Fruit fly (Drosophila melanogaster) whole organism, embryonic: ENCODE data around the gene Exo70.
A peak's percentile ranks its signal among the peaks of the same experiment; 100 is the strongest.

Experiments used
- Antp ChIP-seq: fragments of 200-800 bp; sonication (Bioruptor generic); optimal IDR thresholded peaks from 3 replicates; lab custom pipeline; 2016; ENCODE audit warnings: missing biosample characterization, missing genetic modification characterization
- Atf6 ChIP-seq: fragments of 200-800 bp; sonication (Bioruptor generic); IDR thresholded peaks from 2 replicates; pipeline ENCODE4 v1.3.6; 2022; ENCODE audit warnings: missing biosample characterization, missing genetic modification characterization
- Bgb ChIP-seq: fragments of 200-800 bp; sonication (Bioruptor generic); IDR thresholded peaks from 2 replicates; pipeline ENCODE4 v1.3.6; 2022; ENCODE audit warnings: missing biosample characterization, missing genetic modification characterization; ENCODE audit not compliant: partially characterized antibody
- Blimp-1 ChIP-seq: fragments of 200-800 bp; sonication (Bioruptor generic); optimal IDR thresholded peaks from 3 replicates; lab custom pipeline; 2018; ENCODE audit warnings: missing biosample characterization, missing genetic modification characterization, mild to moderate bottlenecking, moderate library complexity, missing genetic modification reagents
- C15 ChIP-seq: fragments of 200-800 bp; sonication (Bioruptor generic); IDR thresholded peaks from 3 replicates; pipeline ENCODE4 v1.3.6; 2022; ENCODE audit warnings: missing biosample characterization, missing genetic modification characterization
- CG10147 ChIP-seq: fragments of 200-800 bp; sonication (Bioruptor generic); optimal IDR thresholded peaks from 2 replicates; lab custom pipeline; 2019; ENCODE audit warnings: missing biosample characterization, mild to moderate bottlenecking, missing genetic modification characterization, moderate library complexity
- CG10274 ChIP-seq: fragments of 200-800 bp; sonication (Bioruptor generic); optimal IDR thresholded peaks from 3 replicates; lab custom pipeline; 2017; ENCODE audit warnings: missing biosample characterization, mild to moderate bottlenecking, missing genetic modification characterization
- CG11247 ChIP-seq: fragments of 200-800 bp; sonication (Bioruptor generic); IDR thresholded peaks from 2 replicates; pipeline ENCODE4 v1.3.6; 2022; ENCODE audit warnings: missing biosample characterization, missing genetic modification characterization
- CG15011 ChIP-seq: fragments of 200-800 bp; sonication (Bioruptor generic); optimal IDR thresholded peaks from 3 replicates; lab custom pipeline; 2018; ENCODE audit warnings: missing biosample characterization, mild to moderate bottlenecking, missing genetic modification characterization
- CG16863 ChIP-seq: fragments of 200-800 bp; sonication (Bioruptor generic); optimal IDR thresholded peaks from 3 replicates; lab custom pipeline; 2016; ENCODE audit warnings: missing biosample characterization, missing genetic modification characterization
- CG18764 ChIP-seq: fragments of 200-800 bp; sonication (Bioruptor generic); optimal IDR thresholded peaks from 3 replicates; lab custom pipeline; 2016; ENCODE audit warnings: missing biosample characterization, missing genetic modification characterization
- CG31224 ChIP-seq: fragments of 200-800 bp; sonication (Bioruptor generic); IDR thresholded peaks from 2 replicates; pipeline ENCODE4 v1.3.6; 2022; ENCODE audit warnings: missing biosample characterization, missing genetic modification characterization
- CG34224 ChIP-seq: fragments of 200-800 bp; sonication (Bioruptor generic); IDR thresholded peaks from 3 replicates; pipeline ENCODE4 v1.3.6; 2022; ENCODE audit warnings: missing biosample characterization, missing genetic modification characterization; ENCODE audit not compliant: partially characterized antibody
- CG4820 ChIP-seq: fragments of 200-800 bp; sonication (Bioruptor generic); optimal IDR thresholded peaks from 3 replicates; lab custom pipeline; 2016; ENCODE audit warnings: missing biosample characterization, missing genetic modification characterization
- CG5180 ChIP-seq: fragments of 200-800 bp; sonication (Bioruptor generic); optimal IDR thresholded peaks from 3 replicates; lab custom pipeline; 2017; ENCODE audit warnings: missing biosample characterization, missing genetic modification characterization, mild to moderate bottlenecking, moderate library complexity, missing genetic modification reagents
- CG7357 ChIP-seq: fragments of 200-800 bp; sonication (Bioruptor generic); IDR thresholded peaks from 3 replicates; pipeline ENCODE4 v1.3.6; 2022; ENCODE audit warnings: missing biosample characterization, missing genetic modification characterization
- CG7372 ChIP-seq: fragments of 200-800 bp; sonication (Bioruptor generic); IDR thresholded peaks from 2 replicates; pipeline ENCODE4 v1.3.6; 2022; ENCODE audit warnings: missing biosample characterization, missing genetic modification characterization
- CG7745 ChIP-seq: fragments of 200-800 bp; sonication (Bioruptor generic); optimal IDR thresholded peaks from 2 replicates; lab custom pipeline; 2018; ENCODE audit warnings: missing biosample characterization, mild to moderate bottlenecking, missing genetic modification characterization, moderate library complexity
- CG7839 ChIP-seq: fragments of 200-800 bp; sonication (Bioruptor generic); optimal IDR thresholded peaks from 3 replicates; lab custom pipeline; 2018; ENCODE audit warnings: missing biosample characterization, mild to moderate bottlenecking, missing genetic modification characterization, moderate library complexity
- CG8765 ChIP-seq: fragments of 200-800 bp; sonication (Bioruptor generic); IDR thresholded peaks from 2 replicates; pipeline ENCODE4 v1.3.6; 2022; ENCODE audit warnings: missing biosample characterization, missing genetic modification characterization
- Deaf1 ChIP-seq: fragments of 200-800 bp; optimal IDR thresholded peaks from 3 replicates; lab custom pipeline; 2019; ENCODE audit warnings: missing biosample characterization, mild to moderate bottlenecking, missing genetic modification characterization, moderate library complexity
- Doc2 ChIP-seq: fragments of 200-800 bp; sonication (Bioruptor generic); IDR thresholded peaks from 2 replicates; pipeline ENCODE4 v1.3.6; 2022; ENCODE audit warnings: missing biosample characterization, missing genetic modification characterization
- Dp ChIP-seq: fragments of 200-800 bp; sonication (Bioruptor generic); optimal IDR thresholded peaks from 2 replicates; lab custom pipeline; 2018; ENCODE audit warnings: missing biosample characterization, mild to moderate bottlenecking, missing genetic modification characterization, moderate library complexity
- Elba2 ChIP-seq: fragments of 200-800 bp; sonication (Bioruptor generic); optimal IDR thresholded peaks from 3 replicates; lab custom pipeline; 2016; ENCODE audit warnings: missing biosample characterization, missing genetic modification characterization
- Ets65A ChIP-seq: fragments of 200-800 bp; sonication (Bioruptor generic); peaks from one replicate; lab custom pipeline; 2016; ENCODE audit warnings: missing biosample characterization, missing genetic modification characterization
- Ets97D ChIP-seq: fragments of 200-800 bp; sonication (Bioruptor generic); optimal IDR thresholded peaks from 3 replicates; lab custom pipeline; 2016; ENCODE audit warnings: missing biosample characterization, missing genetic modification characterization
- GATAe ChIP-seq: fragments of 200-800 bp; sonication (Bioruptor generic); conservative IDR thresholded peaks from 2 replicates; pipeline ENCODE4 v1.3.6; 2022; ENCODE audit warnings: missing biosample characterization, missing genetic modification characterization
- Gug ChIP-seq: fragments of 200-800 bp; sonication (Bioruptor generic); IDR thresholded peaks from 4 replicates; pipeline ENCODE4 v1.3.6; 2022; ENCODE audit warnings: missing biosample characterization, missing genetic modification characterization
- HLH3B ChIP-seq: fragments of 200-800 bp; sonication (Bioruptor generic); IDR thresholded peaks from 2 replicates; pipeline ENCODE4 v1.3.6; 2022; ENCODE audit warnings: missing biosample characterization, missing genetic modification characterization
- Jarid2 ChIP-seq: fragments of 200-800 bp; sonication (Bioruptor generic); optimal IDR thresholded peaks from 3 replicates; lab custom pipeline; 2017; ENCODE audit warnings: mild to moderate bottlenecking, missing biosample characterization, missing genetic modification reagents, missing genetic modification characterization
- Myb ChIP-seq: fragments of 200-800 bp; sonication (Bioruptor generic); optimal IDR thresholded peaks from 2 replicates; lab custom pipeline; 2016; ENCODE audit warnings: missing biosample characterization, missing genetic modification characterization
- Ptx1 ChIP-seq: fragments of 200-800 bp; sonication (Bioruptor generic); IDR thresholded peaks from 2 replicates; pipeline ENCODE4 v1.3.6; 2022; ENCODE audit warnings: missing biosample characterization, missing genetic modification characterization
- Sox102F ChIP-seq: fragments of 200-800 bp; sonication (Bioruptor generic); optimal IDR thresholded peaks from 2 replicates; lab custom pipeline; 2018; ENCODE audit warnings: missing biosample characterization, mild to moderate bottlenecking, missing genetic modification characterization, moderate library complexity
- Taf1 ChIP-seq: fragments of 200-800 bp; sonication (Bioruptor generic); IDR thresholded peaks from 2 replicates; pipeline ENCODE4 v1.3.6; 2022; ENCODE audit warnings: missing biosample characterization, missing genetic modification characterization
- Trl ChIP-seq, 3 experiments: fragments of >200 bp in 2 of 3; fragments of 200-800 bp in 1 of 3; sonication (Bioruptor generic) in 1 of 3; optimal IDR thresholded peaks; 2 replicates in 1 of 3; 3 replicates in 2 of 3; lab custom pipeline; 2016 to 2017; ENCODE audit warnings: missing biosample characterization in 1 of 3, missing genetic modification characterization in 1 of 3
- Usf ChIP-seq: fragments of 200-800 bp; sonication (Bioruptor generic); optimal IDR thresholded peaks from 2 replicates; lab custom pipeline; 2017; ENCODE audit warnings: missing genotype, missing biosample characterization, missing genetic modification characterization
- ab ChIP-seq: fragments of 200-800 bp; sonication (Bioruptor generic); optimal IDR thresholded peaks from 2 replicates; lab custom pipeline; 2016; ENCODE audit warnings: missing biosample characterization, missing genetic modification characterization
- dimm ChIP-seq: fragments of 200-800 bp; sonication (Bioruptor generic); IDR thresholded peaks from 2 replicates; pipeline ENCODE4 v1.3.6; 2022; ENCODE audit warnings: missing biosample characterization, missing genetic modification characterization
- dmrt11E ChIP-seq: fragments of 200-800 bp; sonication (Bioruptor generic); optimal IDR thresholded peaks from 3 replicates; lab custom pipeline; 2018; ENCODE audit warnings: missing biosample characterization, mild to moderate bottlenecking, missing genetic modification characterization, moderate library complexity
- fd96Cb ChIP-seq: fragments of 200-800 bp; sonication (Bioruptor generic); optimal IDR thresholded peaks from 2 replicates; lab custom pipeline; 2018; ENCODE audit warnings: missing biosample characterization, mild to moderate bottlenecking, missing genetic modification characterization, moderate library complexity
- her ChIP-seq: fragments of 200-800 bp; sonication (Bioruptor generic); optimal IDR thresholded peaks from 2 replicates; lab custom pipeline; 2016; ENCODE audit warnings: missing biosample characterization, missing genetic modification characterization
- jigr1 ChIP-seq: fragments of 200-800 bp; sonication (Bioruptor generic); IDR thresholded peaks from 3 replicates; pipeline ENCODE4 v1.3.6; 2022; ENCODE audit warnings: missing biosample characterization, missing genetic modification characterization
- lov ChIP-seq, 2 experiments: fragments of 200-800 bp in 1 of 2; fragments of >200 bp in 1 of 2; sonication (Bioruptor generic) in 1 of 2; IDR thresholded peaks in 1 of 2; optimal IDR thresholded peaks in 1 of 2; 2 replicates in 1 of 2; 3 replicates in 1 of 2; pipeline versions ENCODE4 v1.3.6 to Lab custom; 2017 to 2022; ENCODE audit warnings: missing biosample characterization in 1 of 2, missing genetic modification characterization in 1 of 2
- peb ChIP-seq: fragments of 200-800 bp; sonication (Bioruptor generic); IDR thresholded peaks from 2 replicates; pipeline ENCODE4 v1.3.6; 2022; ENCODE audit warnings: missing biosample characterization, missing genetic modification characterization
- run ChIP-seq: fragments of 200-800 bp; sonication (Bioruptor generic); optimal IDR thresholded peaks from 3 replicates; lab custom pipeline; 2018; ENCODE audit warnings: missing biosample characterization, mild to moderate bottlenecking, missing genetic modification characterization
- ttk ChIP-seq: fragments of 200-800 bp; sonication (Bioruptor generic); IDR thresholded peaks from 2 replicates; pipeline ENCODE4 v2.1.2; 2022; ENCODE audit warnings: missing biosample characterization, missing genetic modification characterization
- tx ChIP-seq: fragments of 200-800 bp; sonication (Bioruptor generic); optimal IDR thresholded peaks from 2 replicates; lab custom pipeline; 2016; ENCODE audit warnings: missing biosample characterization, missing genetic modification characterization
- unc-4 ChIP-seq: fragments of 200-800 bp; sonication (Bioruptor generic); IDR thresholded peaks from 2 replicates; pipeline ENCODE4 v1.3.6; 2022; ENCODE audit warnings: missing biosample characterization, missing genetic modification characterization; ENCODE audit not compliant: partially characterized antibody
- wdn ChIP-seq: fragments of 200-800 bp; sonication (Bioruptor generic); IDR thresholded peaks from 2 replicates; pipeline ENCODE4 v1.3.6; 2022; ENCODE audit warnings: missing biosample characterization, missing genetic modification characterization
- z ChIP-seq: fragments of 200-800 bp; sonication (Bioruptor generic); IDR thresholded peaks from 3 replicates; pipeline ENCODE4 v1.3.6; 2022; ENCODE audit warnings: missing biosample characterization, missing genetic modification characterization

The Exo70 gene

DNA sequence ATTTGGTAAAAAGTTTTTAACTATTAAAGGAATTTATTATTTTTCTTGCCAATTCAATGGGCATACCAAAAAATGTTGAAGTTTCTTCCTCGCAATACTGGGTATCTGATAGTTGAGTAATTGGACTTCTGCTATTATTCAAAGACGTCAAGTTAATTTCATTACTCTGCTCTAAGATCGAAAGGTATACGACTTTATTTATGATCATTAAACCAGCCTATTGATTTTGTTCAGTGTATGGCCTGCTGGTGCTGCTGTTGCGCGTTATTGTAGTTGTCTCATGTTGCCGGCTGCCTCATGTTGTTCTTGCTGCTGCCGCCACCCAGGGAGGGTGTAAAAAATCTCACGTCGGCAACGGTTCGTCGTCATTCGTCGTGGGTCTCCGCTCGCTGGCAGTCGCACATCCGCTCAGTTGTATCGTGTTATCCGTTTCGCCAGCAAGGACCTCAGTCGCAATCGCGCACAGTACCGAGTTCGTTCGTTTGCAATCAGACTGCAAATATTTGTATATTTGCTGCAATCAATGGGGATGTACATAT lies 16.0 kb upstream of the Exo70 start, which contains the start of gene CG7120 (continued):
- peak; percentile 15 for TF ChIP-seq CG5180 (GFP tag; lab: Kevin White, UChicago)
- TF ChIP-seq Ptx1 (GFP tag; lab: Robert Waterston, UW): 0 out of 2 replicates have a peak, but pooled peaks have one; percentile 13
- no peak for TF ChIP-seq GATAe (GFP tag; lab: Robert Waterston, UW)
- no peak for TF ChIP-seq Ets65A (GFP tag; lab: Kevin White, UChicago)
- TF ChIP-seq CG7357 (GFP tag; lab: Robert Waterston, UW): no peak
- TF ChIP-seq Trl (optimal IDR thresholded peaks at IDR 0.05; lab: Kevin White, UChicago): no peak
- TF ChIP-seq Trl (GFP tag; optimal IDR thresholded peaks at IDR 0.05; lab: Kevin White, UChicago): no peak
- no peak for TF ChIP-seq Atf6 (GFP tag; lab: Robert Waterston, UW)
- peak; percentile 59 for TF ChIP-seq Sox102F (GFP tag; lab: Kevin White, UChicago)
- no peak for TF ChIP-seq Ets97D (GFP tag; lab: Kevin White, UChicago)
- no peak for TF ChIP-seq Usf (GFP tag; lab: Kevin White, UChicago)
- TF ChIP-seq Gug: no peak
- peak; percentile 68 for TF ChIP-seq CG7839 (tag; lab: Kevin White, UChicago)
- no peak for TF ChIP-seq her (GFP tag; lab: Kevin White, UChicago)
- peak; percentile 4 for TF ChIP-seq tx (GFP tag; lab: Kevin White, UChicago)
- no peak for TF ChIP-seq CG34224 (GFP tag; lab: Robert Waterston, UW)
- no peak for TF ChIP-seq ab (GFP tag; lab: Kevin White, UChicago)
- TF ChIP-seq Bgb (GFP tag; lab: Robert Waterston, UW): no peak
- TF ChIP-seq CG7745 (tag; lab: Kevin White, UChicago): no peak
- TF ChIP-seq Myb (GFP tag; lab: Kevin White, UChicago): peak; percentile 26
- TF ChIP-seq jigr1 (GFP tag; lab: Robert Waterston, UW): no peak
- peak; percentile 97 for TF ChIP-seq Deaf1 (tag; lab: Kevin White, UChicago)
- TF ChIP-seq CG10274 (GFP tag; lab: Kevin White, UChicago): no peak
- no peak for TF ChIP-seq Dp (GFP tag; lab: Kevin White, UChicago)
- no peak for TF ChIP-seq Taf1 (GFP tag; lab: Robert Waterston, UW)
- TF ChIP-seq lov (optimal IDR thresholded peaks at IDR 0.05; lab: Kevin White, UChicago): no peak
- no peak for TF ChIP-seq lov (GFP tag; IDR thresholded peaks at IDR 0.05; lab: Robert Waterston, UW)
- TF ChIP-seq fd96Cb (tag; lab: Kevin White, UChicago): peak; percentile 62
- peak; percentile 66 for TF ChIP-seq dmrt11E (tag; lab: Kevin White, UChicago)
- TF ChIP-seq CG18764 (GFP tag; lab: Kevin White, UChicago): peak; percentile 24
- peak; percentile 51 for TF ChIP-seq CG16863 (GFP tag; lab: Kevin White, UChicago)
- no peak for TF ChIP-seq HLH3B
- peak; percentile 49 for TF ChIP-seq Jarid2 (GFP tag; lab: Kevin White, UChicago)
- no peak for TF ChIP-seq z (GFP tag; lab: Robert Waterston, UW)
- no peak for TF ChIP-seq peb (GFP tag; lab: Robert Waterston, UW)
- TF ChIP-seq CG11247 (GFP tag; lab: Robert Waterston, UW): no peak
- no peak for TF ChIP-seq CG7372 (GFP tag; lab: Robert Waterston, UW)
- TF ChIP-seq Elba2: no peak
- peak; percentile 30; the same call in 1 of the 2 replicates for TF ChIP-seq ttk (GFP tag; lab: Robert Waterston, UW)
- TF ChIP-seq Doc2 (GFP tag; lab: Robert Waterston, UW): no peak
- TF ChIP-seq C15 (GFP tag; lab: Robert Waterston, UW): no peak
- no peak for TF ChIP-seq wdn
- TF ChIP-seq CG31224 (GFP tag; lab: Robert Waterston, UW): no peak
- TF ChIP-seq CG4820 (GFP tag; lab: Kevin White, UChicago): peak; percentile 61
- peak; percentile 55 for TF ChIP-seq Blimp-1
- TF ChIP-seq Antp (GFP tag; lab: Kevin White, UChicago): peak; percentile 37
- no peak for TF ChIP-seq unc-4
- no peak; the same call in 1 of the 2 replicates for TF ChIP-seq CG8765
- no peak for TF ChIP-seq CG10147 (GFP tag; lab: Kevin White, UChicago)
- no peak for TF ChIP-seq dimm (GFP tag; lab: Robert Waterston, UW)
- TF ChIP-seq CG15011 (GFP tag; lab: Kevin White, UChicago): peak; percentile 23
- no peak for TF ChIP-seq run
